Worm (Caenorhabditis elegans): ENCODE data around the gene Y110A2AL.5.

DNA sequence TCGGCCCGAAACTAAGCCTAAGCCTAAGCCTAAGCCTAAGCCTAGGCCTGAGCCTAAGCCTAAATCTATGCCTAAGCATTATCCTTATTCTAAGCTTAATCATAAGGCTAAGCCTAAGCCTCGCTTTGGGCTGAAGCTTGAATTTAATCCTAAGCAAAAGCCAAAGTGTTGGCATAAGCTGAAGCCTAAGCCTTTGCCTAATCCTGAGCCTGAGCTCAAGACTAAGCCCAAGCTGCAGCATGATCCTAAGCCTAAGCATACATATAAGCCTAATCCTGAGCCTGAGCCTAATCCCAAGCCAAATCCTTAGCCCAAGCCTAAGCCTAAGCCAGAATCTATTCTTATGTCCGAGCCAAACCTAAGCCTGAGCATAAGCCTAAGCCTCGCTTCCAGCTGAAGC lies 17.8 kb upstream of the Y110A2AL.5 start:
- TF ChIP-seq unc-62 (GFP tag; optimal IDR thresholded peaks at IDR 0.05): no peak
- TF ChIP-seq unc-55 (GFP tag; optimal IDR thresholded peaks at IDR 0.05): no peak
- TF ChIP-seq zag-1 (tag; optimal IDR thresholded peaks at IDR 0.05): no peak

All from whole organism, L2 larva.